Worm (Caenorhabditis elegans) whole organism, L4 larva: ENCODE measurements around the gene srbc-75.

Experiments
- aly-2 ChIP-seq: sonication (generic microtip); optimal IDR thresholded peaks from 2 replicates; lab custom pipeline; 2018; ENCODE audit warnings: missing biosample characterization, missing genetic modification characterization
- daf-19 ChIP-seq: fragments of 200-800 bp; sonication (Bioruptor generic); conservative IDR thresholded peaks from 2 replicates; pipeline ENCODE4 v1.3.6; 2022; ENCODE audit warnings: missing genetic modification characterization, missing compliant biosample characterization
- dmd-9 ChIP-seq: fragments of 200-800 bp; sonication (Bioruptor generic); IDR thresholded peaks from 2 replicates; pipeline ENCODE4 v1.3.6; 2022; ENCODE audit warnings: missing genetic modification reagents, missing genetic modification characterization, missing compliant biosample characterization
- hif-1 ChIP-seq, 2 experiments: sonication (generic microtip); optimal IDR thresholded peaks; 2 replicates each; lab custom pipeline; 2016 to 2017; ENCODE audit warnings: missing compliant biosample characterization in 2 of 2, missing genetic modification characterization in 2 of 2, missing genetic modification reagents in 2 of 2, missing genotype in 2 of 2, mild to moderate bottlenecking in 1 of 2
- lin-13 ChIP-seq: fragments of 150-350 bp; optimal IDR thresholded peaks from 2 replicates; lab custom pipeline; 2014; ENCODE audit warnings: missing biosample characterization, missing genetic modification reagents, missing genetic modification characterization
- lin-15B ChIP-seq: fragments of 150-350 bp; sonication (generic microtip); optimal IDR thresholded peaks from 3 replicates; lab custom pipeline; 2014; ENCODE audit warnings: missing biosample characterization, missing genetic modification characterization
- mdl-1 ChIP-seq, 2 experiments: fragments of 150-350 bp in 1 of 2; sonication (generic microtip) in 1 of 2; optimal IDR thresholded peaks; 2 replicates each; lab custom pipeline; 2014 to 2017; ENCODE audit warnings: missing biosample characterization in 2 of 2, missing genetic modification characterization in 2 of 2
- nhr-77 ChIP-seq: fragments of 150-350 bp; optimal IDR thresholded peaks from 2 replicates; lab custom pipeline; 2014; ENCODE audit warnings: missing biosample characterization, missing genetic modification characterization
- unc-130 ChIP-seq: sonication (generic microtip); optimal IDR thresholded peaks from 2 replicates; lab custom pipeline; 2016; ENCODE audit warnings: missing genetic modification reagents, missing genetic modification characterization, missing compliant biosample characterization

ce11 chrV:15272263-15272662, 18.6 kb downstream of the srbc-75 start, which contains the start of gene T10H4.4:
- TF ChIP-seq mdl-1 (tag; optimal IDR thresholded peaks at IDR 0.05; lab: Kevin White, UChicago), result no peak
- TF ChIP-seq unc-130 (GFP tag; lab: Kevin White, UChicago), result no peak
- TF ChIP-seq daf-19 (GFP tag; lab: Robert Waterston, UW), result no peak
- TF ChIP-seq nhr-77 (tag; lab: Kevin White, UChicago), result no peak
- no peak for TF ChIP-seq dmd-9 (GFP tag; lab: Robert Waterston, UW)
- TF ChIP-seq lin-13 (GFP tag; lab: Kevin White, UChicago), result no peak
- no peak for TF ChIP-seq aly-2 (tag; lab: Kevin White, UChicago)
- TF ChIP-seq hif-1 (tag; optimal IDR thresholded peaks at IDR 0.05; lab: Kevin White, UChicago), result no peak
- TF ChIP-seq lin-15B (tag; lab: Kevin White, UChicago), result no peak
